Worm (Caenorhabditis elegans): Measurements from ENCODE around the gene lips-7.
A peak's percentile ranks its signal among the peaks of the same experiment; 100 is the strongest.

The lips-7 gene

DNA sequence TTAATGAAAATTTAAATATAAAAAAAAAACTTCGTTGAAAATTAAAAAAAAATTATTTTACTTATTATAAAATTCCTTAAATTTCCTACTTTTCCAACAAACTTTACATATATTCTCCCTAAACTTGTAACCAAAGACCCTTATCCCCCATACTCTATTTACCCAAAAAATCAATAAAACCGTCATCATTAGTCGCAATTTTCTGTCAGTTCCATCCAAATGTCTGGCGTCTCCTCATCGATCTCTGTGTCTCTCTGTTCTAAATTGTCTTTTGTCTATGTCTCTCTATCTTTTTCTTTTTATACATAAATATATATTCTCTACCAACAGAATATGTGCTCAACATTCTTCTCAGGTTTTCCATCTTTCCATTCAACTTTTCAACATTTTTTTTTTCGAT is 3.7 kb downstream of the lips-7 start:
- no peak for TF ChIP-seq nhr-2 (tag; optimal IDR thresholded peaks at IDR 0.05)
- TF ChIP-seq unc-62 (GFP tag; optimal IDR thresholded peaks at IDR 0.05), result peak; percentile 5

DNA sequence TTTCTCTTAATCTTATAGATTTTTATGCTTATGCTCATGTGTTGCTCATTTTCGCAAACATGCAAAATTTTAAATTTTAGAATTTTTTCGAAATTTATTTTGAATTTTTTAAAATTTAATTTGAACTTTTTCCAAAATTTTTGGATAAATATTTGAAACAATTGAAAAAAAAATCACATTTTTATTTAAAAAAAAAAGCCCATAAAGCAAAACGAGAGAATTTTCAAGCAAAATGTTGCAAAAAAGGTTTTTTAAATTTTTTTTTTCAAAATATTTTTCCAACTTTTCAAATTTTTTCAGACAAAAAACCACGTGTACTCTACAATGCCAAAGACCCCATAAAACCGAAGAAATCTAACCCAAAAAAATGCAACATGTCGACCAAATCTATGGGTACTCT is 4.5 kb downstream of the lips-7 start, which contains the start of the genes C09E8.1 and C09E8.6:
Gene C09E8.1, plus strand, starts transcription at position 301 of the 400 bp plus-strand sequence.
Gene C09E8.6, plus strand, starts transcription at position 313 of the 400 bp plus-strand sequence.
- TF ChIP-seq mep-1 (tag; optimal IDR thresholded peaks at IDR 0.05) (no peak), nhr-2 (tag; optimal IDR thresholded peaks at IDR 0.05) (no peak), hlh-1 (tag; optimal IDR thresholded peaks at IDR 0.05) (no peak), zip-8 (tag; optimal IDR thresholded peaks at IDR 0.05) (no peak), mls-2 (tag; optimal IDR thresholded peaks at IDR 0.05) (no peak), nhr-76 (tag; optimal IDR thresholded peaks at IDR 0.05) (no peak), nhr-28 (tag; optimal IDR thresholded peaks at IDR 0.05) (no peak), flh-1 (GFP tag; optimal IDR thresholded peaks at IDR 0.05) (no peak), M03D4.4 (tag; optimal IDR thresholded peaks at IDR 0.05) (no peak), ham-2 (GFP tag; optimal IDR thresholded peaks at IDR 0.05) (no peak), cnd-1 (tag; optimal IDR thresholded peaks at IDR 0.05) (no peak), nhr-12 (tag; optimal IDR thresholded peaks at IDR 0.05) (no peak), ceh-39 (tag; optimal IDR thresholded peaks at IDR 0.05) (no peak), ces-1 (GFP tag; optimal IDR thresholded peaks at IDR 0.05) (no peak), lin-13 (tag; optimal IDR thresholded peaks at IDR 0.05) (no peak), mab-5 (tag; optimal IDR thresholded peaks at IDR 0.05) (no peak), pha-4 (tag; optimal IDR thresholded peaks at IDR 0.05) (no peak), ceh-43 (GFP tag; optimal IDR thresholded peaks at IDR 0.05) (no peak), unc-62 (GFP tag; optimal IDR thresholded peaks at IDR 0.05) (no peak)

- TF ChIP-seq cnd-1 (tag; optimal IDR thresholded peaks at IDR 0.05) (no peak), elt-1 (tag; optimal IDR thresholded peaks at IDR 0.05; ENCODE audit: borderline replicate concordance, insufficient read depth) (no peak), ztf-11 (tag; optimal IDR thresholded peaks at IDR 0.05) (no peak), flh-1 (GFP tag; optimal IDR thresholded peaks at IDR 0.05) (no peak), nhr-237 (tag; optimal IDR thresholded peaks at IDR 0.05) (no peak)
These were observed 17.1 kb downstream of the lips-7 start, which contains the start of gene W08F4.5 for ce11 chrII:568776-569175. Gene W08F4.5, minus strand, starts transcription at chrII:568876.

- TF ChIP-seq M03D4.4 (tag; optimal IDR thresholded peaks at IDR 0.05) (no peak), nhr-237 (tag; optimal IDR thresholded peaks at IDR 0.05) (no peak), elt-1 (tag; optimal IDR thresholded peaks at IDR 0.05; ENCODE audit: borderline replicate concordance, insufficient read depth) (no peak), lin-32 (GFP tag; optimal IDR thresholded peaks at IDR 0.05) (no peak), zip-8 (tag; optimal IDR thresholded peaks at IDR 0.05) (no peak), ztf-11 (tag; optimal IDR thresholded peaks at IDR 0.05) (no peak), nhr-76 (tag; optimal IDR thresholded peaks at IDR 0.05) (no peak), drap-1 (GFP tag; optimal IDR thresholded peaks at IDR 0.05) (no peak), nhr-28 (tag; optimal IDR thresholded peaks at IDR 0.05) (no peak), ceh-39 (tag; optimal IDR thresholded peaks at IDR 0.05) (no peak), lin-13 (tag; optimal IDR thresholded peaks at IDR 0.05) (no peak), sptf-1 (tag; optimal IDR thresholded peaks at IDR 0.05) (no peak), unc-120 (tag; optimal IDR thresholded peaks at IDR 0.05; ENCODE audit: poor library complexity, severe bottlenecking) (no peak), mls-2 (tag; optimal IDR thresholded peaks at IDR 0.05) (no peak)
These were observed 20.4 kb downstream of the lips-7 start, which contains the start of gene mlt-8 for ce11 chrII:572010-572409. Gene mlt-8, minus strand, starts transcription at chrII:572110.

- TF ChIP-seq zip-8 (tag; optimal IDR thresholded peaks at IDR 0.05) (no peak), unc-39 (tag; optimal IDR thresholded peaks at IDR 0.05) (no peak), nhr-237 (tag; optimal IDR thresholded peaks at IDR 0.05) (no peak), mab-5 (tag; optimal IDR thresholded peaks at IDR 0.05) (no peak), unc-62 (GFP tag; optimal IDR thresholded peaks at IDR 0.05) (no peak), ceh-39 (tag; optimal IDR thresholded peaks at IDR 0.05) (no peak), sem-2 (GFP tag; optimal IDR thresholded peaks at IDR 0.05) (no peak), lin-13 (tag; optimal IDR thresholded peaks at IDR 0.05) (no peak), nhr-76 (tag; optimal IDR thresholded peaks at IDR 0.05) (no peak), mls-2 (tag; optimal IDR thresholded peaks at IDR 0.05) (no peak), pha-4 (tag; optimal IDR thresholded peaks at IDR 0.05) (no peak), cnd-1 (tag; optimal IDR thresholded peaks at IDR 0.05) (no peak), sptf-1 (tag; optimal IDR thresholded peaks at IDR 0.05) (no peak), blmp-1 (tag; optimal IDR thresholded peaks at IDR 0.05) (no peak), lsy-2 (tag; optimal IDR thresholded peaks at IDR 0.05) (no peak), flh-1 (GFP tag; optimal IDR thresholded peaks at IDR 0.05) (no peak), elt-3 (tag; optimal IDR thresholded peaks at IDR 0.05) (no peak), ham-2 (GFP tag; optimal IDR thresholded peaks at IDR 0.05) (no peak), bed-3 (GFP tag; optimal IDR thresholded peaks at IDR 0.05) (no peak)
These were observed 22.4 kb downstream of the lips-7 start for ce11 chrII:574064-574463.

All from whole organism, mixed stage, embryonic.